Worm (Caenorhabditis elegans) whole organism, young adult: ENCODE data around the gene W08F4.12.
"Not testable (repeated sequence)": the region's sequence is repeated elsewhere in the genome, so short reads cannot be mapped to it uniquely, and the experiment has no call there.

Experiments
- B0261.1 ChIP-seq: sonication (generic microtip); optimal IDR thresholded peaks from 2 replicates; lab custom pipeline; 2016; ENCODE audit warnings: mild to moderate bottlenecking, missing genetic modification characterization, moderate library complexity, missing compliant biosample characterization
- C17E4.6 ChIP-seq: fragments of 200-800 bp; sonication (Bioruptor generic); IDR thresholded peaks from 2 replicates; pipeline ENCODE4 v1.3.6; 2022; ENCODE audit warnings: missing genetic modification reagents, missing genetic modification characterization, missing compliant biosample characterization
- D2030.7 ChIP-seq: fragments of 200-800 bp; sonication (Bioruptor generic); IDR thresholded peaks from 2 replicates; pipeline ENCODE4 v1.3.6; 2022; ENCODE audit warnings: missing genetic modification reagents, missing genetic modification characterization, missing compliant biosample characterization
- F23B12.7 ChIP-seq: sonication (generic microtip); optimal IDR thresholded peaks from 2 replicates; lab custom pipeline; 2017; ENCODE audit warnings: missing genetic modification characterization, mild to moderate bottlenecking, missing compliant biosample characterization, antibody characterized with exemption, moderate library complexity; ENCODE audit not compliant: insufficient read depth
- F33H1.4 ChIP-seq: fragments of 200-800 bp; sonication (Bioruptor generic); IDR thresholded peaks from 2 replicates; pipeline ENCODE4 v1.3.6; 2022; ENCODE audit warnings: missing genetic modification reagents, missing genetic modification characterization, missing compliant biosample characterization
- F52B5.7 ChIP-seq: sonication (generic microtip); optimal IDR thresholded peaks from 2 replicates; lab custom pipeline; 2016; ENCODE audit warnings: mild to moderate bottlenecking, missing genetic modification characterization, missing compliant biosample characterization
- F55B11.4 ChIP-seq: sonication (generic microtip); optimal IDR thresholded peaks from 2 replicates; lab custom pipeline; 2016; ENCODE audit warnings: missing compliant biosample characterization, missing genetic modification characterization, borderline replicate concordance; ENCODE audit not compliant: insufficient read depth
- F57C9.4 ChIP-seq: sonication (generic microtip); optimal IDR thresholded peaks from 2 replicates; lab custom pipeline; 2017; ENCODE audit warnings: mild to moderate bottlenecking, missing genetic modification characterization, missing compliant biosample characterization
- Y53G8AR.9 ChIP-seq: fragments of 200-800 bp; sonication (Bioruptor generic); conservative IDR thresholded peaks from 2 replicates; pipeline ENCODE4 v1.3.6; 2022; ENCODE audit warnings: missing genetic modification reagents, missing genetic modification characterization, missing compliant biosample characterization
- ZK185.1 ChIP-seq: sonication (generic microtip); optimal IDR thresholded peaks from 2 replicates; lab custom pipeline; 2016; ENCODE audit warnings: mild to moderate bottlenecking, missing genetic modification characterization, missing compliant biosample characterization; ENCODE audit not compliant: poor library complexity, severe bottlenecking
- aptf-3 ChIP-seq: fragments of 200-800 bp; sonication (Bioruptor generic); IDR thresholded peaks from 2 replicates; pipeline ENCODE4 v1.3.6; 2022; ENCODE audit warnings: missing genetic modification characterization, missing compliant biosample characterization
- chd-7 ChIP-seq: sonication (generic microtip); optimal IDR thresholded peaks from 2 replicates; lab custom pipeline; 2016; ENCODE audit warnings: mild to moderate bottlenecking, missing genetic modification characterization, moderate library complexity, missing compliant biosample characterization
- dpff-1 ChIP-seq: sonication (generic microtip); optimal IDR thresholded peaks from 2 replicates; lab custom pipeline; 2017; ENCODE audit warnings: mild to moderate bottlenecking, missing genetic modification characterization, missing compliant biosample characterization
- ets-4 ChIP-seq: fragments of 200-800 bp; sonication (Bioruptor generic); optimal IDR thresholded peaks from 2 replicates; lab custom pipeline; 2018; ENCODE audit warnings: mild to moderate bottlenecking, missing genetic modification characterization, missing compliant biosample characterization
- hmg-1.2 ChIP-seq: fragments of 200-800 bp; sonication (Bioruptor generic); IDR thresholded peaks from 2 replicates; pipeline ENCODE4 v1.3.6; 2022; ENCODE audit warnings: missing genetic modification reagents, missing genetic modification characterization, missing compliant biosample characterization
- lag-1 ChIP-seq: fragments of 200-800 bp; sonication (Bioruptor generic); IDR thresholded peaks from 2 replicates; pipeline ENCODE4 v1.3.6; 2022; ENCODE audit warnings: missing genetic modification reagents, missing genetic modification characterization, missing compliant biosample characterization
- let-607 ChIP-seq, 2 experiments: fragments of 200-800 bp in 1 of 2; sonication (Bioruptor generic) in 1 of 2; sonication (generic microtip) in 1 of 2; optimal IDR thresholded peaks; 2 replicates each; lab custom pipeline; 2016 to 2018; ENCODE audit warnings: mild to moderate bottlenecking in 2 of 2, missing compliant biosample characterization in 2 of 2, missing genetic modification characterization in 2 of 2, moderate library complexity in 2 of 2, missing genotype in 1 of 2
- lsl-1 ChIP-seq: fragments of 200-800 bp; sonication (Bioruptor generic); optimal IDR thresholded peaks from 2 replicates; lab custom pipeline; 2018; ENCODE audit warnings: mild to moderate bottlenecking, missing genetic modification characterization, moderate library complexity, missing compliant biosample characterization
- madf-6 ChIP-seq: fragments of 200-800 bp; sonication (Bioruptor generic); IDR thresholded peaks from 2 replicates; pipeline ENCODE4 v1.3.6; 2022; ENCODE audit warnings: missing genetic modification reagents, missing genetic modification characterization, missing compliant biosample characterization
- mes-4 ChIP-seq: sonication (generic microtip); optimal IDR thresholded peaks from 2 replicates; lab custom pipeline; 2016; ENCODE audit warnings: missing genotype, missing genetic modification characterization, missing compliant biosample characterization
- nhr-120 ChIP-seq: fragments of 200-800 bp; sonication (Bioruptor generic); IDR thresholded peaks from 2 replicates; pipeline ENCODE4 v1.3.6; 2022; ENCODE audit warnings: missing genetic modification characterization, missing compliant biosample characterization
- nhr-80 ChIP-seq: sonication (generic microtip); optimal IDR thresholded peaks from 2 replicates; lab custom pipeline; 2016; ENCODE audit warnings: missing genetic modification characterization, missing compliant biosample characterization
- pha-4 ChIP-seq: fragments of 150-350 bp; sonication (generic microtip); optimal IDR thresholded peaks from 2 replicates; lab custom pipeline; 2014; ENCODE audit warnings: missing biosample characterization, missing genetic modification reagents, missing genetic modification characterization
- sea-2 ChIP-seq: fragments of 200-800 bp; sonication (Bioruptor generic); IDR thresholded peaks from 2 replicates; pipeline ENCODE4 v1.3.6; 2022; ENCODE audit warnings: missing genetic modification characterization, missing compliant biosample characterization
- snpc-1.1 ChIP-seq: sonication (generic microtip); optimal IDR thresholded peaks from 2 replicates; lab custom pipeline; 2017; ENCODE audit warnings: missing genetic modification characterization, mild to moderate bottlenecking, missing compliant biosample characterization, antibody characterized with exemption, moderate library complexity, missing genotype, missing genetic modification reagents; ENCODE audit not compliant: insufficient read depth
- snpc-1.3 ChIP-seq: sonication (generic microtip); optimal IDR thresholded peaks from 2 replicates; lab custom pipeline; 2017; ENCODE audit warnings: missing genetic modification characterization, mild to moderate bottlenecking, missing compliant biosample characterization, antibody characterized with exemption, moderate library complexity, missing genotype, missing genetic modification reagents; ENCODE audit not compliant: insufficient read depth
- snpc-4 ChIP-seq, 5 experiments: fragments of 150-350 bp in 1 of 5; sonication (generic microtip) in 4 of 5; optimal IDR thresholded peaks; 2 replicates each; lab custom pipeline; 2014 to 2018; ENCODE audit warnings: missing genetic modification characterization in 5 of 5, missing biosample characterization in 3 of 5, antibody characterized with exemption in 2 of 5, mild to moderate bottlenecking in 2 of 5, missing compliant biosample characterization in 2 of 5, missing genotype in 2 of 5, moderate library complexity in 2 of 5, missing genetic modification reagents in 1 of 5
- unc-62 ChIP-seq: fragments of 150-350 bp; optimal IDR thresholded peaks from 2 replicates; lab custom pipeline; 2014; ENCODE audit warnings: missing biosample characterization, missing genetic modification reagents, missing genetic modification characterization
- ztf-26 ChIP-seq: sonication (generic microtip); optimal IDR thresholded peaks from 2 replicates; lab custom pipeline; 2017; ENCODE audit warnings: missing genetic modification characterization, missing compliant biosample characterization

Gene W08F4.12

ce11 chrII:624443-624842, 40.2 kb upstream of the W08F4.12 start, which contains the start of gene T04B8.5:
TSS of gene T04B8.5 (minus strand) at chrII:624543.
- TF ChIP-seq ets-4 (GFP tag; lab: Kevin White, UChicago) (no peak), ztf-26 (no peak), mes-4 (tag; lab: Kevin White, UChicago) (no peak), Y53G8AR.9 (GFP tag; lab: Robert Waterston, UW) (no peak), ZK185.1 (tag; lab: Kevin White, UChicago) (no peak), aptf-3 (GFP tag; lab: Robert Waterston, UW) (no peak), F52B5.7 (tag; lab: Kevin White, UChicago) (no peak), F23B12.7 (no peak)

- TF ChIP-seq snpc-1.3 (tag; lab: Kevin White, UChicago) (no peak), nhr-120 (GFP tag; lab: Robert Waterston, UW) (no peak), nhr-80 (peak; percentile 35), hmg-1.2 (GFP tag; lab: Robert Waterston, UW) (peak; percentile 93), lsl-1 (no peak)
Measured at ce11 chrII:622478-622877, 38.3 kb upstream of the W08F4.12 start.

ce11 chrII:621141-621540, 36.9 kb upstream of the W08F4.12 start:
- TF ChIP-seq unc-62 (GFP tag; lab: Kevin White, UChicago) (peak; percentile 24), let-607 (tag; optimal IDR thresholded peaks at IDR 0.05; lab: Kevin White, UChicago) (peak; percentile 49 to 74), F33H1.4 (no peak), nhr-80 (peak; percentile 71), chd-7 (no peak), pha-4 (tag; lab: Kevin White, UChicago) (peak; percentile 68), B0261.1 (no peak), D2030.7 (GFP tag; lab: Robert Waterston, UW) (no peak), madf-6 (no peak), hmg-1.2 (GFP tag; lab: Robert Waterston, UW) (peak; percentile 73; the same call in 1 of the 2 replicates)
- TF ChIP-seq, all 124 proteins: peak for 5

ce11 chrII:614701-615100, 30.5 kb upstream of the W08F4.12 start:
- TF ChIP-seq F57C9.4 (tag; lab: Kevin White, UChicago) (no peak), pha-4 (tag; lab: Kevin White, UChicago) (no peak), snpc-4 (GFP tag; optimal IDR thresholded peaks at IDR 0.05; lab: Kevin White, UChicago) (no peak), snpc-4 (tag; optimal IDR thresholded peaks at IDR 0.05; lab: Kevin White, UChicago) (no peak), C17E4.6 (GFP tag; lab: Robert Waterston, UW) (no peak), sea-2 (no peak), hmg-1.2 (GFP tag; lab: Robert Waterston, UW) (no peak), snpc-1.1 (tag; lab: Kevin White, UChicago) (no peak), F55B11.4 (tag; lab: Kevin White, UChicago) (no peak)
- TF ChIP-seq, all 124 proteins: peak for 0

ce11 chrII:612361-612760, 28.1 kb upstream of the W08F4.12 start, which contains the start of gene clec-118:
TSS of gene clec-118 (minus strand) at chrII:612461.
- not testable (repeated sequence) for TF ChIP-seq dpff-1 (tag; lab: Kevin White, UChicago); nhr-80; lag-1 (GFP tag; lab: Robert Waterston, UW)
